Worm (Caenorhabditis elegans): ENCODE data around the gene hpo-31.

DNA sequence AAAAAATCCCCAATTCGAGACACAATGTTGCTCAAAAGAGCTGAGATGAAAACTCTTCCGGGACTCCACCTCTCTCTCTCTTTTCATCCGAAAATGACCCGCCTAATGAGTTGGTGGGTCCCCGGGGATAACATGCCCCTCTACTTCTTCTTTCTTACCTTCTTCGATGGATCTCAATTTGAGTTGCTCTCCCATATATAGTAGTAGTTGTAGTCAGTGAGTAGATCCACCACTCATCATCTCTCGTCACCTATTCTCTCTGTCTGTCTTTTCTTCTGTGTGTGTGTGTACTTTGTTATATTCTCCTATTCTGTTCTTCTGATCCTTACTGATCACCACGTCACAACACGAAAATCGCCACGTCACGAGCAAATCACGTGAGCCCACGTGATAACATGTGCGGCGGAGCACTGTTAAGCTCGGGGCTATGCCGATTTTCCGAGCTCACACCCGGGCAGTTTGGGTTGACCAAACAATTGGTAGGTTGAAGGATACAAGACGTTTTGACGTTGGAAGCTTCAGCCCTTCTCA lies 26.5 kb upstream of the hpo-31 start, which contains the start of gene twk-32:
- no peak for TF ChIP-seq fkh-10 (GFP tag; optimal IDR thresholded peaks at IDR 0.05)
- TF ChIP-seq hlh-13 (GFP tag; optimal IDR thresholded peaks at IDR 0.05) = no peak
- TF ChIP-seq unc-86 (tag; optimal IDR thresholded peaks at IDR 0.05) = no peak
- TF ChIP-seq sox-2 (GFP tag; IDR thresholded peaks at IDR 0.05) = no peak
- TF ChIP-seq unc-3 (GFP tag; conservative IDR thresholded peaks at IDR 0.05) = no peak
- no peak for TF ChIP-seq unc-3 (tag; optimal IDR thresholded peaks at IDR 0.05)
- no peak for TF ChIP-seq ztf-16 (tag; optimal IDR thresholded peaks at IDR 0.05)
- no peak for TF ChIP-seq hlh-8 (tag; optimal IDR thresholded peaks at IDR 0.05)
- no peak for TF ChIP-seq pha-4 (tag; optimal IDR thresholded peaks at IDR 0.05)
- TF ChIP-seq nhr-11 (tag; optimal IDR thresholded peaks at IDR 0.05) = no peak
- TF ChIP-seq ama-1 (optimal IDR thresholded peaks at IDR 0.05) = no peak
- no peak for TF ChIP-seq nfya-1 (tag; optimal IDR thresholded peaks at IDR 0.05)
- no peak for TF ChIP-seq tbx-2 (tag; optimal IDR thresholded peaks at IDR 0.05)
- no peak for TF ChIP-seq unc-55 (GFP tag; optimal IDR thresholded peaks at IDR 0.05)
